Worm (Caenorhabditis elegans) whole organism, late embryonic: ENCODE data around the gene B0554.1.

Source experiments
- C38D4.7 ChIP-seq: fragments of 200-800 bp; sonication (Bioruptor generic); optimal IDR thresholded peaks from 2 replicates; lab custom pipeline; 2018; ENCODE audit warnings: mild to moderate bottlenecking, missing genetic modification characterization, moderate library complexity, missing compliant biosample characterization
- ahr-1 ChIP-seq: sonication (generic microtip); optimal IDR thresholded peaks from 2 replicates; lab custom pipeline; 2016; ENCODE audit warnings: missing genetic modification characterization, missing compliant biosample characterization
- ama-1 ChIP-seq: fragments of 150-350 bp; optimal IDR thresholded peaks from 2 replicates; lab custom pipeline; 2014
- ceh-24 ChIP-seq: sonication (generic microtip); optimal IDR thresholded peaks from 2 replicates; lab custom pipeline; 2016; ENCODE audit warnings: mild to moderate bottlenecking, missing genetic modification characterization, missing compliant biosample characterization
- elt-2 ChIP-seq: sonication (generic microtip); optimal IDR thresholded peaks from 2 replicates; lab custom pipeline; 2016; ENCODE audit warnings: missing genetic modification reagents, missing genetic modification characterization, missing compliant biosample characterization
- eyg-1 ChIP-seq: sonication (generic microtip); optimal IDR thresholded peaks from 2 replicates; lab custom pipeline; 2016; ENCODE audit warnings: missing genotype, missing genetic modification characterization, missing compliant biosample characterization
- pat-9 ChIP-seq: fragments of 200-800 bp; sonication (Bioruptor generic); optimal IDR thresholded peaks from 2 replicates; lab custom pipeline; 2018; ENCODE audit warnings: mild to moderate bottlenecking, missing genetic modification characterization, moderate library complexity, missing compliant biosample characterization
- pqm-1 ChIP-seq: sonication (generic microtip); optimal IDR thresholded peaks from 2 replicates; lab custom pipeline; 2016; ENCODE audit warnings: missing genetic modification characterization, missing compliant biosample characterization
- unc-55 ChIP-seq: sonication (generic microtip); optimal IDR thresholded peaks from 2 replicates; lab custom pipeline; 2017; ENCODE audit warnings: missing biosample characterization, missing genetic modification reagents, missing genetic modification characterization

ce11 chrV:474516-474915 is 36.3 kb downstream of the B0554.1 start, which contains the start of gene nhr-99:
- TF ChIP-seq eyg-1 (no peak), ceh-24 (no peak), pqm-1 (no peak), elt-2 (tag; lab: Kevin White, UChicago) (no peak), C38D4.7 (GFP tag; lab: Kevin White, UChicago) (no peak), ahr-1 (tag; lab: Kevin White, UChicago) (no peak), unc-55 (no peak), pat-9 (tag; lab: Kevin White, UChicago) (no peak), ama-1 (lab: Kevin White, UChicago) (no peak)
